Fruit fly (Drosophila melanogaster) whole organism, wandering third instar larva: ENCODE measurements around the gene CG13842.

Experiments used
- Abd-B ChIP-seq: fragments of >200 bp; optimal IDR thresholded peaks from 2 replicates; lab custom pipeline; 2017; ENCODE audit warnings: missing biosample characterization, missing genetic modification characterization
- CG32264 ChIP-seq: fragments of 200-800 bp; sonication (Bioruptor generic); optimal IDR thresholded peaks from 2 replicates; lab custom pipeline; 2016; ENCODE audit warnings: missing biosample characterization, missing genetic modification characterization
- CG9705 ChIP-seq: fragments of 200-800 bp; sonication (Bioruptor generic); optimal IDR thresholded peaks from 2 replicates; lab custom pipeline; 2018; ENCODE audit warnings: missing biosample characterization, mild to moderate bottlenecking, missing genetic modification characterization
- CrebA ChIP-seq: fragments of 200-800 bp; sonication (Bioruptor generic); optimal IDR thresholded peaks from 2 replicates; lab custom pipeline; 2016; ENCODE audit warnings: missing biosample characterization, mild to moderate bottlenecking, missing genetic modification characterization, borderline replicate concordance
- Dfd ChIP-seq: fragments of >200 bp; optimal IDR thresholded peaks from 2 replicates; lab custom pipeline; 2017; ENCODE audit warnings: missing biosample characterization, missing genetic modification characterization
- Dif ChIP-seq: fragments of 200-275, 200-300 bp; sonication (Bioruptor generic); optimal IDR thresholded peaks from 2 replicates; lab custom pipeline; 2018; ENCODE audit warnings: missing biosample characterization, missing genetic modification characterization; ENCODE audit not compliant: partially characterized antibody
- GATAd ChIP-seq: sonication (Bioruptor generic); optimal IDR thresholded peaks from 2 replicates; lab custom pipeline; 2016; ENCODE audit warnings: missing biosample characterization, missing genetic modification characterization
- HLH106 ChIP-seq: fragments of 200-800 bp; optimal IDR thresholded peaks from 3 replicates; lab custom pipeline; 2019; ENCODE audit warnings: missing biosample characterization, mild to moderate bottlenecking, missing genetic modification characterization, moderate library complexity
- Hnf4 ChIP-seq: fragments of 200-800 bp; sonication (Bioruptor generic); optimal IDR thresholded peaks from 2 replicates; lab custom pipeline; 2016; ENCODE audit warnings: missing biosample characterization, mild to moderate bottlenecking, missing genetic modification characterization
- Hr78 ChIP-seq: fragments of >200 bp; optimal IDR thresholded peaks from 2 replicates; lab custom pipeline; 2017; ENCODE audit warnings: missing biosample characterization, missing genetic modification characterization
- Jra ChIP-seq: sonication (Bioruptor generic); optimal IDR thresholded peaks from 2 replicates; lab custom pipeline; 2016; ENCODE audit warnings: missing biosample characterization, missing genetic modification characterization
- Mio ChIP-seq: sonication (Bioruptor generic); optimal IDR thresholded peaks from 2 replicates; lab custom pipeline; 2016; ENCODE audit warnings: missing biosample characterization, missing genetic modification characterization
- Myc ChIP-seq: fragments of >200 bp; optimal IDR thresholded peaks from 2 replicates; lab custom pipeline; 2017
- OdsH ChIP-seq: fragments of 200-800 bp; sonication (Bioruptor generic); optimal IDR thresholded peaks from 2 replicates; lab custom pipeline; 2016; ENCODE audit warnings: missing biosample characterization, mild to moderate bottlenecking, missing genetic modification characterization
- Rel ChIP-seq, 2 experiments: fragments of 200-800 bp; sonication (Bioruptor generic) in 1 of 2; optimal IDR thresholded peaks; 2 replicates in 1 of 2; 3 replicates in 1 of 2; lab custom pipeline; 2016 to 2019; ENCODE audit warnings: mild to moderate bottlenecking in 2 of 2, missing biosample characterization in 2 of 2, missing genetic modification characterization in 2 of 2, moderate library complexity in 1 of 2
- Sp1 ChIP-seq: fragments of 200-800 bp; sonication (Bioruptor generic); optimal IDR thresholded peaks from 3 replicates; lab custom pipeline; 2019; ENCODE audit warnings: missing biosample characterization, mild to moderate bottlenecking, missing genetic modification characterization, moderate library complexity
- Vsx2 ChIP-seq: fragments of 200-300, 225-300 bp; sonication (Bioruptor generic); optimal IDR thresholded peaks from 2 replicates; lab custom pipeline; 2018; ENCODE audit warnings: missing biosample characterization, missing genetic modification characterization; ENCODE audit not compliant: partially characterized antibody
- brk ChIP-seq: fragments of 200-800 bp; sonication (Bioruptor generic); optimal IDR thresholded peaks from 2 replicates; lab custom pipeline; 2016; ENCODE audit warnings: missing biosample characterization, mild to moderate bottlenecking, missing genetic modification characterization
- dl ChIP-seq, 2 experiments: fragments of 175-275, 200-275 bp in 1 of 2; fragments of 200-275 bp in 1 of 2; sonication (Bioruptor generic); optimal IDR thresholded peaks; lab custom pipeline; 2018; ENCODE audit warnings: mild to moderate bottlenecking in 2 of 2, missing biosample characterization in 2 of 2, missing genetic modification characterization in 2 of 2, moderate library complexity in 2 of 2; ENCODE audit not compliant: partially characterized antibody in 2 of 2, insufficient read depth in 1 of 2
- dmrt93B ChIP-seq: fragments of 200-800 bp; sonication (Bioruptor generic); optimal IDR thresholded peaks from 2 replicates; lab custom pipeline; 2018; ENCODE audit warnings: missing biosample characterization, mild to moderate bottlenecking, missing genetic modification characterization
- dsf ChIP-seq: sonication (Bioruptor generic); optimal IDR thresholded peaks from 2 replicates; lab custom pipeline; 2016; ENCODE audit warnings: missing biosample characterization, missing genetic modification characterization, borderline replicate concordance
- foxo ChIP-seq, 2 experiments: fragments of 200-800 bp; sonication (Bioruptor generic); optimal IDR thresholded peaks; 2 replicates in 1 of 2; 3 replicates in 1 of 2; lab custom pipeline; 2016 to 2017; ENCODE audit warnings: missing biosample characterization in 2 of 2, missing genetic modification characterization in 2 of 2
- fru ChIP-seq: fragments of 200-800 bp; sonication (Bioruptor generic); optimal IDR thresholded peaks from 3 replicates; lab custom pipeline; 2016; ENCODE audit warnings: missing biosample characterization, mild to moderate bottlenecking, missing genetic modification characterization
- jim ChIP-seq: fragments of 175-275, 200-325 bp; sonication (Bioruptor generic); optimal IDR thresholded peaks from 2 replicates; lab custom pipeline; 2016; ENCODE audit warnings: missing biosample characterization, mild to moderate bottlenecking, missing genetic modification characterization
- pan ChIP-seq: fragments of >200 bp; optimal IDR thresholded peaks from 2 replicates; lab custom pipeline; 2017
- psq ChIP-seq: fragments of 200-800 bp; sonication (Bioruptor generic); optimal IDR thresholded peaks from 3 replicates; lab custom pipeline; 2017; ENCODE audit warnings: missing biosample characterization, mild to moderate bottlenecking, missing genetic modification characterization, moderate library complexity
- sage ChIP-seq: fragments of 200-800 bp; sonication (Bioruptor generic); optimal IDR thresholded peaks from 2 replicates; lab custom pipeline; 2016; ENCODE audit warnings: missing biosample characterization, mild to moderate bottlenecking, missing genetic modification characterization
- sv ChIP-seq: fragments of 200-800 bp; sonication (Bioruptor generic); optimal IDR thresholded peaks from 3 replicates; lab custom pipeline; 2016; ENCODE audit warnings: missing biosample characterization, missing genetic modification characterization
- tai ChIP-seq: sonication (Bioruptor generic); optimal IDR thresholded peaks from 2 replicates; lab custom pipeline; 2016; ENCODE audit warnings: missing biosample characterization, missing genetic modification characterization
- woc ChIP-seq: sonication (Bioruptor generic); optimal IDR thresholded peaks from 2 replicates; lab custom pipeline; 2016; ENCODE audit warnings: missing biosample characterization, mild to moderate bottlenecking, missing genetic modification characterization

CG13842 gene

dm6 chr3R:22719607-22719949 is 12.5 kb upstream of the CG13842 start:
- TF ChIP-seq OdsH (GFP tag; lab: Kevin White, UChicago) (no peak), fru (peak; percentile 6), Vsx2 (GFP tag; lab: Kevin White, UChicago) (no peak), tai (no peak)

dm6 chr3R:22718937-22719606 is 12.0 kb upstream of the CG13842 start:
- TF ChIP-seq Abd-B (GFP tag; lab: Kevin White, UChicago) (no peak), Dif (GFP tag; lab: Kevin White, UChicago) (no peak), CG9705 (GFP tag; lab: Kevin White, UChicago) (no peak), tai (no peak), Myc (no peak), foxo (GFP tag; optimal IDR thresholded peaks at IDR 0.05; lab: Kevin White, UChicago) (no peak), Hr78 (GFP tag; lab: Kevin White, UChicago) (no peak), jim (GFP tag; lab: Kevin White, UChicago) (no peak), Vsx2 (GFP tag; lab: Kevin White, UChicago) (no peak), OdsH (GFP tag; lab: Kevin White, UChicago) (no peak), brk (no peak), Jra (GFP tag; lab: Kevin White, UChicago) (no peak)

dm6 chr3R:22718401-22718800 is 11.3 kb upstream of the CG13842 start:
- TF ChIP-seq dsf (no peak), foxo (GFP tag; optimal IDR thresholded peaks at IDR 0.05; lab: Kevin White, UChicago) (no peak), Mio (GFP tag; lab: Kevin White, UChicago) (no peak), CG9705 (GFP tag; lab: Kevin White, UChicago) (no peak), jim (GFP tag; lab: Kevin White, UChicago) (no peak), Vsx2 (GFP tag; lab: Kevin White, UChicago) (no peak), Myc (no peak), sv (GFP tag; lab: Kevin White, UChicago) (no peak), sage (no peak)

DNA sequence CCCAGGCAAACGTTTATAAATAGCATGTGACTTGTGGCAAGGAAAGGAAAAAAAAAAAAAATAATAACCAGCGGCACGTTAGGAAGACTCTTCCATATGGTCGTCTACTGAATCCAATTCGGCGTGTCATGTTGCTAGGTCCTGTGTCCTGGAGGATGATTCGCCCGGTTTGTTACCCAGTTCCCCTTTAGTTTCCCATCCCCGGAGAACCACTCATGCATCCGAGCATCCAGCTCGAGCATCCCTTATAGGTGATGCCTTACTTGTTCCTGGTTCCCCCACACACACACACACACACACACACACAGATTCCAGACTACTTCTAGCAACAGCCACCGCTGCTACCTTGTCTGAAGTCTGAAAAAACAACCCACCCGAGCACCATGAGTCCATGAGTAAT is 10.8 kb upstream of the CG13842 start:
- TF ChIP-seq HLH106 (tag; lab: Kevin White, UChicago): no peak
- TF ChIP-seq CG32264: no peak

dm6 chr3R:22710662-22711061 is 3.6 kb upstream of the CG13842 start, which contains the start of gene CG4907:
CG4907 (minus strand) TSS chr3R:22710762.
- TF ChIP-seq CrebA (GFP tag; lab: Kevin White, UChicago): no peak
- no peak for TF ChIP-seq Dfd (GFP tag; lab: Kevin White, UChicago)
- TF ChIP-seq pan (lab: Kevin White, UChicago): no peak
- no peak for TF ChIP-seq tai
- no peak for TF ChIP-seq Rel (GFP tag; optimal IDR thresholded peaks at IDR 0.05; lab: Kevin White, UChicago)
- TF ChIP-seq Rel (tag; optimal IDR thresholded peaks at IDR 0.05; lab: Kevin White, UChicago): no peak
- no peak for TF ChIP-seq OdsH (GFP tag; lab: Kevin White, UChicago)
- TF ChIP-seq dmrt93B (GFP tag; lab: Kevin White, UChicago): no peak
- TF ChIP-seq sage: no peak
- no peak for TF ChIP-seq Vsx2 (GFP tag; lab: Kevin White, UChicago)
- TF ChIP-seq Sp1 (GFP tag; lab: Kevin White, UChicago): no peak
- TF ChIP-seq Hr78 (GFP tag; lab: Kevin White, UChicago): no peak
- TF ChIP-seq dl (GFP tag; optimal IDR thresholded peaks at IDR 0.05; lab: Kevin White, UChicago; ENCODE audit: insufficient read depth in 1 of 2, partially characterized antibody in 2 of 2): no peak
- TF ChIP-seq woc: no peak
- TF ChIP-seq HLH106 (tag; lab: Kevin White, UChicago): no peak
- TF ChIP-seq fru: no peak

dm6 chr3R:22701793-22702192 is 5.3 kb downstream of the CG13842 start, which contains the start of the genes CG6972 and CCAP:
CG6972 (plus strand) TSS chr3R:22702007.
CCAP (minus strand) TSS chr3R:22702084.
- no peak for TF ChIP-seq Dif (GFP tag; lab: Kevin White, UChicago)
- no peak for TF ChIP-seq GATAd
- no peak for TF ChIP-seq Hnf4 (GFP tag; lab: Kevin White, UChicago)
- no peak for TF ChIP-seq Vsx2 (GFP tag; lab: Kevin White, UChicago)
- TF ChIP-seq dl (GFP tag; optimal IDR thresholded peaks at IDR 0.05; lab: Kevin White, UChicago; ENCODE audit: insufficient read depth in 1 of 2, partially characterized antibody in 2 of 2): no peak
- TF ChIP-seq Rel (GFP tag; optimal IDR thresholded peaks at IDR 0.05; lab: Kevin White, UChicago): no peak
- no peak for TF ChIP-seq Rel (tag; optimal IDR thresholded peaks at IDR 0.05; lab: Kevin White, UChicago)
- no peak for TF ChIP-seq psq (GFP tag; lab: Kevin White, UChicago)
- TF ChIP-seq dsf: no peak
- TF ChIP-seq jim (GFP tag; lab: Kevin White, UChicago): no peak
